Fruit fly (Drosophila melanogaster) whole organism, adult: ENCODE results near the gene CG43198.

Experiments used
- CG11617 ChIP-seq: fragments of 200-800 bp; sonication (Bioruptor generic); optimal IDR thresholded peaks from 2 replicates; lab custom pipeline; 2017; ENCODE audit warnings: mild to moderate bottlenecking, missing biosample characterization, missing genetic modification reagents, missing genetic modification characterization
- CG12768 ChIP-seq: fragments of 200-800 bp; sonication (Bioruptor generic); optimal IDR thresholded peaks from 2 replicates; lab custom pipeline; 2017; ENCODE audit warnings: missing biosample characterization, missing genetic modification characterization, mild to moderate bottlenecking, moderate library complexity, missing genetic modification reagents
- CG33017 ChIP-seq: fragments of 200-800 bp; sonication (Bioruptor generic); optimal IDR thresholded peaks from 2 replicates; lab custom pipeline; 2018; ENCODE audit warnings: missing biosample characterization, mild to moderate bottlenecking, missing genetic modification characterization, moderate library complexity
- CG5204 ChIP-seq: fragments of 200-800 bp; sonication (Bioruptor generic); optimal IDR thresholded peaks from 2 replicates; lab custom pipeline; 2016; ENCODE audit warnings: missing biosample characterization, missing genetic modification characterization
- CG7045 ChIP-seq: fragments of 200-800 bp; sonication (Bioruptor generic); optimal IDR thresholded peaks from 2 replicates; lab custom pipeline; 2017; ENCODE audit warnings: missing biosample characterization, mild to moderate bottlenecking, missing genetic modification characterization
- CG7101 ChIP-seq: fragments of 200-800 bp; sonication (Bioruptor generic); optimal IDR thresholded peaks from 2 replicates; lab custom pipeline; 2018; ENCODE audit warnings: missing biosample characterization, mild to moderate bottlenecking, missing genetic modification characterization, moderate library complexity
- Clk ChIP-seq: fragments of 200-800 bp; sonication (Bioruptor generic); optimal IDR thresholded peaks from 2 replicates; lab custom pipeline; 2017; ENCODE audit warnings: missing biosample characterization, missing genetic modification characterization
- Crg-1 ChIP-seq: fragments of 200-800 bp; sonication (Bioruptor generic); optimal IDR thresholded peaks from 2 replicates; lab custom pipeline; 2016; ENCODE audit warnings: missing biosample characterization, missing genetic modification characterization
- Hr96 ChIP-seq: fragments of 200-800 bp; sonication (Bioruptor generic); optimal IDR thresholded peaks from 2 replicates; lab custom pipeline; 2016; ENCODE audit warnings: missing biosample characterization, missing genetic modification characterization
- kay ChIP-seq: fragments of 200-800 bp; sonication (Bioruptor generic); peaks from one replicate; lab custom pipeline; 2016; ENCODE audit warnings: missing biosample characterization, missing genetic modification characterization, borderline replicate concordance
- toe ChIP-seq: fragments of 200-800 bp; sonication (Bioruptor generic); optimal IDR thresholded peaks from 2 replicates; lab custom pipeline; 2016; ENCODE audit warnings: missing biosample characterization, missing genetic modification characterization

dm6 chrX:7432393-7432792 lies 20.7 kb downstream of the CG43198 start:
- TF ChIP-seq CG7101 = no peak
- TF ChIP-seq Clk = no peak
- no peak for TF ChIP-seq CG5204 (GFP tag; lab: Kevin White, UChicago)
- TF ChIP-seq CG33017 (tag; lab: Kevin White, UChicago) = no peak
- TF ChIP-seq CG11617 (GFP tag; lab: Kevin White, UChicago) = no peak
- no peak for TF ChIP-seq CG12768
- no peak for TF ChIP-seq Crg-1 (GFP tag; lab: Kevin White, UChicago)
- no peak for TF ChIP-seq CG7045 (GFP tag; lab: Kevin White, UChicago)
- no peak for TF ChIP-seq Hr96
- no peak for TF ChIP-seq toe (GFP tag; lab: Kevin White, UChicago)
- no peak for TF ChIP-seq kay
